Worm (Caenorhabditis elegans): ENCODE measurements around the gene nhr-274.

nhr-274 gene

ce11 chrIV:1655312-1655711 lies 10.2 kb upstream of the nhr-274 start:
- peak; percentile 87 for TF ChIP-seq nhr-28 (tag; optimal IDR thresholded peaks at IDR 0.05)
- TF ChIP-seq hlh-30 (tag; optimal IDR thresholded peaks at IDR 0.05; ENCODE audit: insufficient read depth): peak; percentile 68
- no peak for TF ChIP-seq ztf-11 (tag; optimal IDR thresholded peaks at IDR 0.05)
- no peak for TF ChIP-seq snpc-1.2 (GFP tag; IDR thresholded peaks at IDR 0.05)
- no peak for TF ChIP-seq daf-19 (GFP tag; conservative IDR thresholded peaks at IDR 0.05)
- no peak for TF ChIP-seq dmd-9 (GFP tag; IDR thresholded peaks at IDR 0.05)
- no peak for TF ChIP-seq Y5F2A.4 (GFP tag; optimal IDR thresholded peaks at IDR 0.05)
- no peak for TF ChIP-seq nhr-6 (tag; optimal IDR thresholded peaks at IDR 0.05)
- peak; percentile 70 for TF ChIP-seq hlh-11 (tag; optimal IDR thresholded peaks at IDR 0.05)
- TF ChIP-seq zfp-2 (tag; optimal IDR thresholded peaks at IDR 0.05): no peak
- no peak for TF ChIP-seq egl-27 (tag; optimal IDR thresholded peaks at IDR 0.05)
- TF ChIP-seq jun-1 (tag; optimal IDR thresholded peaks at IDR 0.05): peak; percentile 3
- TF ChIP-seq mxl-3 (GFP tag; optimal IDR thresholded peaks at IDR 0.05): peak; percentile 66
- peak in 1 of 2 experiments; percentile 51 for TF ChIP-seq lsy-2 (tag; optimal IDR thresholded peaks at IDR 0.05)
- TF ChIP-seq dmd-6 (GFP tag; IDR thresholded peaks at IDR 0.05): peak; percentile 73
- peak; percentile 20 for TF ChIP-seq nhr-10 (tag; optimal IDR thresholded peaks at IDR 0.05)
- TF ChIP-seq nhr-77 (tag; optimal IDR thresholded peaks at IDR 0.05): peak; percentile 57
- no peak for TF ChIP-seq Y75B8A.6 (GFP tag; IDR thresholded peaks at IDR 0.05)
- no peak for TF ChIP-seq T26A8.4 (GFP tag; IDR thresholded peaks at IDR 0.05)
- peak; percentile 65 for TF ChIP-seq dve-1 (tag; optimal IDR thresholded peaks at IDR 0.05; ENCODE audit: insufficient read depth)
- TF ChIP-seq hmg-1.1 (GFP tag; IDR thresholded peaks at IDR 0.05): 0 out of 2 replicates have a peak, but pooled peaks have one; percentile 26
- no peak for TF ChIP-seq dmd-8 (GFP tag; IDR thresholded peaks at IDR 0.05)
- TF ChIP-seq mes-2 (tag; optimal IDR thresholded peaks at IDR 0.05; ENCODE audit: poor library complexity, severe bottlenecking): peak; percentile 50
- TF ChIP-seq mep-1 (tag; optimal IDR thresholded peaks at IDR 0.05): peak; percentile 66
- TF ChIP-seq Y105C5A.15 (GFP tag; IDR thresholded peaks at IDR 0.05): no peak
- peak; percentile 67 for TF ChIP-seq T20F7.1 (GFP tag; optimal IDR thresholded peaks at IDR 0.05)
- peak; percentile 9 to 75 for TF ChIP-seq mdl-1 (tag; optimal IDR thresholded peaks at IDR 0.05)

- TF ChIP-seq Y48G9A.11 (GFP tag; IDR thresholded peaks at IDR 0.05): no peak
- TF ChIP-seq tra-1 (GFP tag; IDR thresholded peaks at IDR 0.05): no peak
- no peak for TF ChIP-seq ceh-62 (tag; optimal IDR thresholded peaks at IDR 0.05)
- TF ChIP-seq hlh-30 (tag; optimal IDR thresholded peaks at IDR 0.05; ENCODE audit: insufficient read depth): peak; percentile 79
- no peak for TF ChIP-seq jun-1 (tag; optimal IDR thresholded peaks at IDR 0.05)
- TF ChIP-seq nhr-28 (tag; optimal IDR thresholded peaks at IDR 0.05): peak; percentile 59
- peak in 1 of 2 experiments; percentile 36 for TF ChIP-seq unc-62 (GFP tag; optimal IDR thresholded peaks at IDR 0.05 in 1 of 2)
- TF ChIP-seq unc-62 (tag; optimal IDR thresholded peaks at IDR 0.05): no peak
- TF ChIP-seq zip-11 (GFP tag; IDR thresholded peaks at IDR 0.05): no peak
- no peak for TF ChIP-seq nhr-25 (tag; optimal IDR thresholded peaks at IDR 0.05; ENCODE audit: borderline replicate concordance, insufficient read depth)
- peak; percentile 11 for TF ChIP-seq ama-1 (optimal IDR thresholded peaks at IDR 0.05)
- no peak for TF ChIP-seq arid-1 (GFP tag; conservative IDR thresholded peaks at IDR 0.05)
- no peak for TF ChIP-seq daf-16 (GFP tag; optimal IDR thresholded peaks at IDR 0.05)
- TF ChIP-seq daf-16 (tag; optimal IDR thresholded peaks at IDR 0.05): no peak
- TF ChIP-seq vab-7 (GFP tag; IDR thresholded peaks at IDR 0.05): no peak
- TF ChIP-seq hif-1 (tag; optimal IDR thresholded peaks at IDR 0.05): peak in 1 of 2 experiments; percentile 44
- TF ChIP-seq D1046.2 (GFP tag; IDR thresholded peaks at IDR 0.05): no peak
- no peak for TF ChIP-seq nhr-41 (GFP tag; IDR thresholded peaks at IDR 0.05)
- no peak for TF ChIP-seq mdt-29 (GFP tag; IDR thresholded peaks at IDR 0.05)
- TF ChIP-seq tag-97 (GFP tag; IDR thresholded peaks at IDR 0.05): no peak
- TF ChIP-seq saeg-2 (GFP tag; IDR thresholded peaks at IDR 0.05): no peak
- no peak for TF ChIP-seq hmg-1.1 (GFP tag; IDR thresholded peaks at IDR 0.05)
- TF ChIP-seq nhr-77 (tag; optimal IDR thresholded peaks at IDR 0.05): peak; percentile 0
- TF ChIP-seq nhr-10 (tag; optimal IDR thresholded peaks at IDR 0.05): no peak
- peak; percentile 78 for TF ChIP-seq aha-1 (tag)
- TF ChIP-seq egl-27 (tag; optimal IDR thresholded peaks at IDR 0.05): no peak
- no peak for TF ChIP-seq snpc-4 (tag; optimal IDR thresholded peaks at IDR 0.05)
- peak in 1 of 2 experiments; percentile 54 for TF ChIP-seq lsy-2 (tag; optimal IDR thresholded peaks at IDR 0.05)
- peak; percentile 55 for TF ChIP-seq dve-1 (tag; optimal IDR thresholded peaks at IDR 0.05; ENCODE audit: insufficient read depth)
- no peak for TF ChIP-seq lim-7 (GFP tag; IDR thresholded peaks at IDR 0.05)
- no peak for TF ChIP-seq rbr-2 (tag; optimal IDR thresholded peaks at IDR 0.05)
- TF ChIP-seq hlh-11 (tag; optimal IDR thresholded peaks at IDR 0.05): peak; percentile 69
- no peak for TF ChIP-seq ceh-20 (GFP tag; IDR thresholded peaks at IDR 0.05)
Measured at ce11 chrIV:1649794-1650193, 4.7 kb upstream of the nhr-274 start.

All from whole organism, L4 larva.